Worm (Caenorhabditis elegans) whole organism, late embryonic: Measurements from ENCODE around the gene mrck-1.

Experiments used
- ahr-1 ChIP-seq: sonication (generic microtip); optimal IDR thresholded peaks from 2 replicates; lab custom pipeline; 2016; ENCODE audit warnings: missing genetic modification characterization, missing compliant biosample characterization
- ama-1 ChIP-seq: fragments of 150-350 bp; optimal IDR thresholded peaks from 2 replicates; lab custom pipeline; 2014
- ceh-34 ChIP-seq: sonication (generic microtip); optimal IDR thresholded peaks from 2 replicates; lab custom pipeline; 2016; ENCODE audit warnings: mild to moderate bottlenecking, missing genetic modification characterization, missing compliant biosample characterization
- ets-4 ChIP-seq: sonication (generic microtip); optimal IDR thresholded peaks from 2 replicates; lab custom pipeline; 2016; ENCODE audit warnings: missing genetic modification characterization, missing compliant biosample characterization
- fkh-10 ChIP-seq: fragments of 150-350 bp; optimal IDR thresholded peaks from 2 replicates; lab custom pipeline; 2014; ENCODE audit warnings: missing biosample characterization, missing genetic modification reagents, missing genetic modification characterization
- lin-11 ChIP-seq: fragments of 200-800 bp; sonication (Bioruptor generic); optimal IDR thresholded peaks from 2 replicates; lab custom pipeline; 2018; ENCODE audit warnings: mild to moderate bottlenecking, missing genetic modification characterization, missing compliant biosample characterization
- npax-4 ChIP-seq: sonication (generic microtip); optimal IDR thresholded peaks from 2 replicates; lab custom pipeline; 2016; ENCODE audit warnings: missing genetic modification characterization, missing compliant biosample characterization
- pha-4 ChIP-seq: fragments of 150-350 bp; optimal IDR thresholded peaks from 2 replicates; lab custom pipeline; 2018; ENCODE audit warnings: missing biosample characterization, missing genetic modification reagents, missing genetic modification characterization
- ttx-3 ChIP-seq: sonication (generic microtip); optimal IDR thresholded peaks from 2 replicates; lab custom pipeline; 2016; ENCODE audit warnings: missing genetic modification reagents, missing genetic modification characterization, missing compliant biosample characterization
- unc-42 ChIP-seq: sonication (generic microtip); optimal IDR thresholded peaks from 2 replicates; lab custom pipeline; 2016; ENCODE audit warnings: missing genotype, missing genetic modification characterization, missing compliant biosample characterization

DNA sequence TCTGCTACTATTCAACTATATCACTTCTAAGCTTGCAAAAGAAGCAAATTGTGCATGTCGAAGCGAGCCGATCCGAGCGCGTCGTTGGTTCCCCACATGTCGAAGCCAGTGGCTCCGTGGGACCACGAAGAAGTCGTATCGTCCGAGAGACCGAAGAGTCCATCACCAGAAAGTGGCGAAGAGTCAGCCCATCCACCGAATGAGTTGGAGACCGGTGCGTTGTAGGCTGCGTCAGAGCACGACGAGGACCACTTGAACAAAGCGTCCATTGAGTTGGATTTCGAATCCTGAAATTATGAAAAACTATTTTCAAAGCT lies 43.1 kb downstream of the mrck-1 start:
- TF ChIP-seq pha-4 (tag; lab: Kevin White, UChicago) (no peak), ama-1 (lab: Kevin White, UChicago) (no peak), ttx-3 (tag; lab: Kevin White, UChicago) (no peak), ets-4 (no peak), unc-42 (tag; lab: Kevin White, UChicago) (no peak), npax-4 (no peak), ceh-34 (tag; lab: Kevin White, UChicago) (no peak), ahr-1 (tag; lab: Kevin White, UChicago) (no peak), fkh-10 (GFP tag; lab: Kevin White, UChicago) (no peak), lin-11 (tag; lab: Kevin White, UChicago) (no peak)
